Fruit fly (Drosophila melanogaster): Measurements from ENCODE around the gene plh.
A peak's percentile ranks its signal among the peaks of the same experiment; 100 is the strongest.

Gene plh

dm6 chr3R:5023514-5024397 is 12.9 kb upstream of the plh start (continued):
- no peak for TF ChIP-seq CG34224 (GFP tag; IDR thresholded peaks at IDR 0.05; ENCODE audit: partially characterized antibody)
- 0 out of 2 replicates have a peak, but pooled peaks have one; percentile 10 for TF ChIP-seq Awh (GFP tag; IDR thresholded peaks at IDR 0.05)
- no peak for TF ChIP-seq CG8388 (GFP tag; optimal IDR thresholded peaks at IDR 0.05)
- no peak for TF ChIP-seq zen (tag; optimal IDR thresholded peaks at IDR 0.05)
- no peak for TF ChIP-seq CG7372 (GFP tag; IDR thresholded peaks at IDR 0.05)
- TF ChIP-seq CG15073 (GFP tag; optimal IDR thresholded peaks at IDR 0.05), result no peak
- no peak for TF ChIP-seq TFAM (GFP tag; optimal IDR thresholded peaks at IDR 0.05)
- TF ChIP-seq sna (GFP tag; IDR thresholded peaks at IDR 0.05; ENCODE audit: partially characterized antibody), result no peak
- TF ChIP-seq Ravus (GFP tag; IDR thresholded peaks at IDR 0.05), result no peak
- no peak for TF ChIP-seq CG5180 (GFP tag; optimal IDR thresholded peaks at IDR 0.05)
- no peak for TF ChIP-seq Nf-YA (GFP tag; IDR thresholded peaks at IDR 0.05)
- no peak for TF ChIP-seq CG17802 (tag; optimal IDR thresholded peaks at IDR 0.05)
- TF ChIP-seq CG7271 (tag; optimal IDR thresholded peaks at IDR 0.05), result no peak
- no peak for TF ChIP-seq slou (GFP tag; optimal IDR thresholded peaks at IDR 0.05)
- no peak for TF ChIP-seq emc (GFP tag; optimal IDR thresholded peaks at IDR 0.05)
- no peak for TF ChIP-seq grau (tag; optimal IDR thresholded peaks at IDR 0.05)
- no peak for TF ChIP-seq tup (GFP tag; optimal IDR thresholded peaks at IDR 0.05)
- no peak for TF ChIP-seq NK7.1 (GFP tag; optimal IDR thresholded peaks at IDR 0.05)
- no peak for TF ChIP-seq CG14014 (GFP tag; IDR thresholded peaks at IDR 0.05)
- no peak for TF ChIP-seq sqz (GFP tag; optimal IDR thresholded peaks at IDR 0.05)
- no peak for TF ChIP-seq sisA (GFP tag; IDR thresholded peaks at IDR 0.05)
- TF ChIP-seq CG3281 (GFP tag; optimal IDR thresholded peaks at IDR 0.05), result no peak
- TF ChIP-seq CG31441 (GFP tag; IDR thresholded peaks at IDR 0.05), result 0 out of 2 replicates have a peak, but pooled peaks have one; percentile 11
- TF ChIP-seq grn (GFP tag; optimal IDR thresholded peaks at IDR 0.05), result no peak
- TF ChIP-seq dimm (GFP tag; IDR thresholded peaks at IDR 0.05), result no peak
- no peak for TF ChIP-seq Taf1 (GFP tag; IDR thresholded peaks at IDR 0.05)
- peak; percentile 61 for TF ChIP-seq zfh1 (GFP tag; IDR thresholded peaks at IDR 0.05)
- no peak for TF ChIP-seq Atf-2 (GFP tag; optimal IDR thresholded peaks at IDR 0.05)
- no peak for TF ChIP-seq stc (GFP tag; IDR thresholded peaks at IDR 0.05)
- no peak for TF ChIP-seq hkb (optimal IDR thresholded peaks at IDR 0.05)
- no peak for TF ChIP-seq hkb (GFP tag; IDR thresholded peaks at IDR 0.05)
- no peak for TF ChIP-seq CG9609 (GFP tag; optimal IDR thresholded peaks at IDR 0.05)
- TF ChIP-seq Med (GFP tag), result peak; percentile 70
- no peak for TF ChIP-seq wek (GFP tag; optimal IDR thresholded peaks at IDR 0.05)
- TF ChIP-seq zen2 (GFP tag; IDR thresholded peaks at IDR 0.05; ENCODE audit: partially characterized antibody), result no peak
- no peak for TF ChIP-seq Fer1 (GFP tag; optimal IDR thresholded peaks at IDR 0.05)
- TF ChIP-seq CG6175 (GFP tag; IDR thresholded peaks at IDR 0.05), result no peak
- TF ChIP-seq inv (GFP tag; IDR thresholded peaks at IDR 0.05; ENCODE audit: partially characterized antibody), result no peak
- TF ChIP-seq CG15479 (GFP tag; optimal IDR thresholded peaks at IDR 0.05), result no peak
- TF ChIP-seq CG2116 (GFP tag; optimal IDR thresholded peaks at IDR 0.05), result no peak
- peak; percentile 8 for TF ChIP-seq Ets65A (GFP tag)
- TF ChIP-seq tna (GFP tag; IDR thresholded peaks at IDR 0.05; ENCODE audit: partially characterized antibody), result no peak
- TF ChIP-seq CG17829 (tag; optimal IDR thresholded peaks at IDR 0.05), result no peak
- no peak for TF ChIP-seq CG10959 (GFP tag; IDR thresholded peaks at IDR 0.05)
- TF ChIP-seq knrl (GFP tag; IDR thresholded peaks at IDR 0.05; ENCODE audit: partially characterized antibody), result no peak
- no peak for TF ChIP-seq slbo (GFP tag; IDR thresholded peaks at IDR 0.05)
- TF ChIP-seq pnt (GFP tag; optimal IDR thresholded peaks at IDR 0.05), result no peak
- no peak for TF ChIP-seq CG11695 (GFP tag; IDR thresholded peaks at IDR 0.05)
- no peak for TF ChIP-seq CG6272 (GFP tag; IDR thresholded peaks at IDR 0.05)
- TF ChIP-seq ara (GFP tag; IDR thresholded peaks at IDR 0.05), result no peak
